Worm (Caenorhabditis elegans) whole organism, L4 larva: ENCODE measurements around the gene nhr-128.

Experiments used
- F26F4.8 ChIP-seq: fragments of 200-800 bp; sonication (Bioruptor generic); conservative IDR thresholded peaks from 2 replicates; pipeline ENCODE4 v1.3.6; 2022; ENCODE audit warnings: missing genetic modification characterization, missing compliant biosample characterization
- Y75B8A.6 ChIP-seq: fragments of 200-800 bp; sonication (Bioruptor generic); IDR thresholded peaks from 2 replicates; pipeline ENCODE4 v1.3.6; 2022; ENCODE audit warnings: missing genetic modification reagents, missing genetic modification characterization, missing compliant biosample characterization
- ZK337.2 ChIP-seq: fragments of 200-800 bp; sonication (Bioruptor generic); IDR thresholded peaks from 2 replicates; pipeline ENCODE4 v1.3.6; 2022; ENCODE audit warnings: missing genetic modification reagents, missing genetic modification characterization, missing compliant biosample characterization
- aha-1 ChIP-seq: fragments of 150-350 bp; peaks from one replicate; lab custom pipeline; 2014; ENCODE audit warnings: missing biosample characterization, missing genetic modification characterization
- aly-2 ChIP-seq: sonication (generic microtip); optimal IDR thresholded peaks from 2 replicates; lab custom pipeline; 2018; ENCODE audit warnings: missing biosample characterization, missing genetic modification characterization
- ama-1 ChIP-seq: fragments of 150-350 bp; optimal IDR thresholded peaks from 2 replicates; lab custom pipeline; 2014; ENCODE audit warnings: inconsistent platforms, mixed read lengths
- arid-1 ChIP-seq: fragments of 200-800 bp; sonication (Bioruptor generic); conservative IDR thresholded peaks from 2 replicates; pipeline ENCODE4 v1.3.6; 2022; ENCODE audit warnings: missing genetic modification reagents, missing genetic modification characterization, missing compliant biosample characterization
- ceh-20 ChIP-seq: fragments of 200-800 bp; sonication (Bioruptor generic); IDR thresholded peaks from 2 replicates; pipeline ENCODE4 v1.3.6; 2022; ENCODE audit warnings: missing genetic modification reagents, missing genetic modification characterization, missing compliant biosample characterization
- ceh-28 ChIP-seq: fragments of 150-350 bp; optimal IDR thresholded peaks from 2 replicates; lab custom pipeline; 2014; ENCODE audit warnings: missing biosample characterization, missing genetic modification reagents, missing genetic modification characterization
- cey-2 ChIP-seq: sonication (generic microtip); optimal IDR thresholded peaks from 3 replicates; lab custom pipeline; 2017; ENCODE audit warnings: missing genetic modification characterization, mild to moderate bottlenecking, missing compliant biosample characterization, antibody characterized with exemption, borderline replicate concordance; ENCODE audit not compliant: insufficient read depth
- ctbp-1 ChIP-seq: fragments of 200-800 bp; sonication (Bioruptor generic); IDR thresholded peaks from 2 replicates; pipeline ENCODE4 v1.3.6; 2022; ENCODE audit warnings: missing genetic modification reagents, missing genetic modification characterization, missing compliant biosample characterization
- daf-12 ChIP-seq: fragments of 150-350 bp; optimal IDR thresholded peaks from 2 replicates; lab custom pipeline; 2014; ENCODE audit warnings: missing biosample characterization, missing genetic modification reagents, missing genetic modification characterization
- dve-1 ChIP-seq: sonication (generic microtip); optimal IDR thresholded peaks from 2 replicates; lab custom pipeline; 2017; ENCODE audit warnings: antibody characterized with exemption, mild to moderate bottlenecking, missing genetic modification characterization, missing compliant biosample characterization; ENCODE audit not compliant: insufficient read depth
- hlh-11 ChIP-seq: fragments of 200-800 bp; sonication (Bioruptor generic); optimal IDR thresholded peaks from 2 replicates; lab custom pipeline; 2018; ENCODE audit warnings: mild to moderate bottlenecking, missing genetic modification characterization, missing compliant biosample characterization
- lin-1 ChIP-seq: fragments of 200-800 bp; sonication (Bioruptor generic); IDR thresholded peaks from 2 replicates; pipeline ENCODE4 v1.3.6; 2022; ENCODE audit warnings: missing genetic modification reagents, missing genetic modification characterization, missing compliant biosample characterization
- mxl-3 ChIP-seq: fragments of 200-800 bp; sonication (Bioruptor generic); optimal IDR thresholded peaks from 2 replicates; lab custom pipeline; 2018; ENCODE audit warnings: mild to moderate bottlenecking, missing genetic modification characterization, missing compliant biosample characterization
- nhr-237 ChIP-seq: sonication (generic microtip); optimal IDR thresholded peaks from 2 replicates; lab custom pipeline; 2017; ENCODE audit warnings: missing biosample characterization, missing genetic modification characterization
- nhr-28 ChIP-seq: fragments of 150-350 bp; optimal IDR thresholded peaks from 2 replicates; lab custom pipeline; 2014; ENCODE audit warnings: missing biosample characterization, missing genetic modification characterization
- nhr-41 ChIP-seq: fragments of 200-800 bp; sonication (Bioruptor generic); IDR thresholded peaks from 2 replicates; pipeline ENCODE4 v1.3.6; 2022; ENCODE audit warnings: missing genetic modification reagents, missing genetic modification characterization, missing compliant biosample characterization
- nhr-76 ChIP-seq: fragments of 150-350 bp; optimal IDR thresholded peaks from 2 replicates; lab custom pipeline; 2014; ENCODE audit warnings: missing biosample characterization, missing genetic modification characterization
- nhr-77 ChIP-seq: fragments of 150-350 bp; optimal IDR thresholded peaks from 2 replicates; lab custom pipeline; 2014; ENCODE audit warnings: missing biosample characterization, missing genetic modification characterization
- pha-4 ChIP-seq, 2 experiments: fragments of 150-350 bp in 1 of 2; fragments of 200-800 bp in 1 of 2; sonication (Bioruptor generic) in 1 of 2; IDR thresholded peaks in 1 of 2; optimal IDR thresholded peaks in 1 of 2; 2 replicates each; pipeline versions ENCODE4 v1.3.6 to Lab custom; 2014 to 2022; ENCODE audit warnings: missing genetic modification characterization in 2 of 2, missing genetic modification reagents in 2 of 2, missing biosample characterization in 1 of 2, missing compliant biosample characterization in 1 of 2
- php-3 ChIP-seq: fragments of 200-800 bp; sonication (Bioruptor generic); IDR thresholded peaks from 2 replicates; pipeline ENCODE4 v1.3.6; 2022; ENCODE audit warnings: missing genetic modification reagents, missing genetic modification characterization, missing compliant biosample characterization
- tag-97 ChIP-seq: fragments of 200-800 bp; sonication (Bioruptor generic); IDR thresholded peaks from 2 replicates; pipeline ENCODE4 v1.3.6; 2022; ENCODE audit warnings: missing genetic modification characterization, missing compliant biosample characterization
- unc-62 ChIP-seq, 3 experiments: fragments of 150-350 bp in 1 of 3; sonication (generic microtip); optimal IDR thresholded peaks in 2 of 3; peaks in 1 of 3; 1 replicate in 1 of 3; 2 replicates in 2 of 3; lab custom pipeline; 2014 to 2017; ENCODE audit warnings: missing biosample characterization in 3 of 3, missing genetic modification characterization in 3 of 3, missing genetic modification reagents in 3 of 3, missing genotype in 1 of 3
- vab-7 ChIP-seq: fragments of 200-800 bp; sonication (Bioruptor generic); IDR thresholded peaks from 2 replicates; pipeline ENCODE4 v1.3.6; 2022; ENCODE audit warnings: missing genetic modification reagents, missing genetic modification characterization, missing compliant biosample characterization
- zip-11 ChIP-seq: fragments of 200-800 bp; sonication (Bioruptor generic); IDR thresholded peaks from 2 replicates; pipeline ENCODE4 v1.3.6; 2022; ENCODE audit warnings: missing genetic modification characterization, missing compliant biosample characterization
- zip-2 ChIP-seq: fragments of 150-350 bp; optimal IDR thresholded peaks from 2 replicates; lab custom pipeline; 2014; ENCODE audit warnings: missing biosample characterization, missing genetic modification characterization

Gene nhr-128

ce11 chrV:2264455-2264854 lies 42.6 kb downstream of the nhr-128 start, which contains the start of gene nhr-183:
Gene nhr-183, minus strand, starts transcription at chrV:2264634.
- TF ChIP-seq pha-4 (GFP tag; IDR thresholded peaks at IDR 0.05; lab: Robert Waterston, UW) (no peak), pha-4 (tag; optimal IDR thresholded peaks at IDR 0.05; lab: Kevin White, UChicago) (peak; percentile 49), daf-12 (tag; lab: Kevin White, UChicago) (no peak)

- no peak for TF ChIP-seq hlh-11 (tag; lab: Kevin White, UChicago)
- TF ChIP-seq ctbp-1 (GFP tag; lab: Robert Waterston, UW): no peak
- no peak for TF ChIP-seq lin-1
- TF ChIP-seq aha-1 (tag; lab: Kevin White, UChicago): peak; percentile 38
- peak in 1 of 2 experiments; percentile 59 for TF ChIP-seq unc-62 (GFP tag; optimal IDR thresholded peaks at IDR 0.05 in 1 of 2; lab: Kevin White, UChicago)
- no peak for TF ChIP-seq unc-62 (tag; optimal IDR thresholded peaks at IDR 0.05; lab: Kevin White, UChicago)
These were observed 43.1 kb downstream of the nhr-128 start for ce11 chrV:2264925-2265324.

- no peak for TF ChIP-seq nhr-28 (tag; lab: Kevin White, UChicago)
- TF ChIP-seq cey-2: no peak
- TF ChIP-seq mxl-3 (GFP tag; lab: Kevin White, UChicago): no peak
- TF ChIP-seq zip-2 (tag; lab: Kevin White, UChicago): no peak
- TF ChIP-seq ZK337.2 (GFP tag; lab: Robert Waterston, UW): no peak
- no peak for TF ChIP-seq F26F4.8 (GFP tag; lab: Robert Waterston, UW)
- TF ChIP-seq nhr-76 (tag; lab: Kevin White, UChicago): no peak
These were observed 45.1 kb downstream of the nhr-128 start, which contains the start of gene nhr-275 for ce11 chrV:2266958-2267357. Gene nhr-275, minus strand, starts transcription at chrV:2267058.

- TF ChIP-seq nhr-237 (no peak), Y75B8A.6 (GFP tag; lab: Robert Waterston, UW) (no peak), tag-97 (no peak), aly-2 (no peak), ceh-20 (no peak), ama-1 (lab: Kevin White, UChicago) (no peak), nhr-41 (no peak), nhr-77 (tag; lab: Kevin White, UChicago) (no peak), dve-1 (no peak), php-3 (no peak), ctbp-1 (GFP tag; lab: Robert Waterston, UW) (no peak), zip-11 (no peak), vab-7 (no peak)
These were observed 49.9 kb downstream of the nhr-128 start, which contains the start of gene Y5H2A.1 for ce11 chrV:2271750-2272149. Gene Y5H2A.1, minus strand, starts transcription at chrV:2271850.

- no peak for TF ChIP-seq nhr-41
- peak in 1 of 2 experiments; percentile 86 for TF ChIP-seq unc-62 (GFP tag; optimal IDR thresholded peaks at IDR 0.05 in 1 of 2; lab: Kevin White, UChicago)
- TF ChIP-seq unc-62 (tag; optimal IDR thresholded peaks at IDR 0.05; lab: Kevin White, UChicago): no peak
- TF ChIP-seq arid-1 (GFP tag; lab: Robert Waterston, UW): no peak
- TF ChIP-seq ceh-28: no peak
These were observed 52.5 kb downstream of the nhr-128 start, which contains the start of the genes Y5H2A.4 and abu-4 for ce11 chrV:2274253-2274892. Gene Y5H2A.4, minus strand, starts transcription at chrV:2274353. Gene abu-4, plus strand, starts transcription at chrV:2274842.
